Fruit fly (Drosophila melanogaster) S2 (cell line): Measurements from ENCODE around the gene CG13117.

Experiments used
- CG8478 ChIP-seq: fragments of >200 bp; optimal IDR thresholded peaks from 2 replicates; lab custom pipeline; 2018
- CTCF ChIP-seq, 2 experiments: fragments of >200 bp; optimal IDR thresholded peaks; 2 replicates each; lab custom pipeline; 2018

- TF ChIP-seq CTCF (optimal IDR thresholded peaks at IDR 0.05; lab: Kevin White, UChicago) = no peak
- no peak for TF ChIP-seq CG8478 (lab: Kevin White, UChicago)
Observed at dm6 chr2L:9744634-9745033, 8.2 kb downstream of the CG13117 start.
